Fruit fly (Drosophila melanogaster) whole organism, adult: Measurements from ENCODE around the gene mRRF1.
A peak's percentile ranks its signal among the peaks of the same experiment; 100 is the strongest.

Source experiments
- CG11617 ChIP-seq: fragments of 200-800 bp; sonication (Bioruptor generic); optimal IDR thresholded peaks from 2 replicates; lab custom pipeline; 2017; ENCODE audit warnings: mild to moderate bottlenecking, missing biosample characterization, missing genetic modification reagents, missing genetic modification characterization
- CG12768 ChIP-seq: fragments of 200-800 bp; sonication (Bioruptor generic); optimal IDR thresholded peaks from 2 replicates; lab custom pipeline; 2017; ENCODE audit warnings: missing biosample characterization, missing genetic modification characterization, mild to moderate bottlenecking, moderate library complexity, missing genetic modification reagents
- CG14711 ChIP-seq: fragments of 200-800 bp; sonication (Bioruptor generic); optimal IDR thresholded peaks from 2 replicates; lab custom pipeline; 2018; ENCODE audit warnings: missing biosample characterization, mild to moderate bottlenecking, missing genetic modification characterization, moderate library complexity
- CG1620 ChIP-seq: fragments of 200-800 bp; sonication (Bioruptor generic); optimal IDR thresholded peaks from 2 replicates; lab custom pipeline; 2016; ENCODE audit warnings: missing biosample characterization, missing genetic modification characterization
- CG33017 ChIP-seq: fragments of 200-800 bp; sonication (Bioruptor generic); optimal IDR thresholded peaks from 2 replicates; lab custom pipeline; 2018; ENCODE audit warnings: missing biosample characterization, mild to moderate bottlenecking, missing genetic modification characterization, moderate library complexity
- CG5204 ChIP-seq: fragments of 200-800 bp; sonication (Bioruptor generic); optimal IDR thresholded peaks from 2 replicates; lab custom pipeline; 2016; ENCODE audit warnings: missing biosample characterization, missing genetic modification characterization
- CG7045 ChIP-seq: fragments of 200-800 bp; sonication (Bioruptor generic); optimal IDR thresholded peaks from 2 replicates; lab custom pipeline; 2017; ENCODE audit warnings: missing biosample characterization, mild to moderate bottlenecking, missing genetic modification characterization
- CG7101 ChIP-seq: fragments of 200-800 bp; sonication (Bioruptor generic); optimal IDR thresholded peaks from 2 replicates; lab custom pipeline; 2018; ENCODE audit warnings: missing biosample characterization, mild to moderate bottlenecking, missing genetic modification characterization, moderate library complexity
- Clk ChIP-seq: fragments of 200-800 bp; sonication (Bioruptor generic); optimal IDR thresholded peaks from 2 replicates; lab custom pipeline; 2017; ENCODE audit warnings: missing biosample characterization, missing genetic modification characterization
- Crg-1 ChIP-seq: fragments of 200-800 bp; sonication (Bioruptor generic); optimal IDR thresholded peaks from 2 replicates; lab custom pipeline; 2016; ENCODE audit warnings: missing biosample characterization, missing genetic modification characterization
- Hr96 ChIP-seq: fragments of 200-800 bp; sonication (Bioruptor generic); optimal IDR thresholded peaks from 2 replicates; lab custom pipeline; 2016; ENCODE audit warnings: missing biosample characterization, missing genetic modification characterization
- Mnt ChIP-seq: fragments of 200-800 bp; sonication (Bioruptor generic); optimal IDR thresholded peaks from 2 replicates; lab custom pipeline; 2016; ENCODE audit warnings: missing biosample characterization, mild to moderate bottlenecking, missing genetic modification characterization
- bab1 ChIP-seq: fragments of 200-800 bp; sonication (Bioruptor generic); optimal IDR thresholded peaks from 3 replicates; lab custom pipeline; 2019; ENCODE audit warnings: missing biosample characterization, mild to moderate bottlenecking, missing genetic modification characterization, moderate library complexity
- cic ChIP-seq: fragments of 200-800 bp; sonication (Bioruptor generic); optimal IDR thresholded peaks from 2 replicates; lab custom pipeline; 2017; ENCODE audit warnings: missing biosample characterization, mild to moderate bottlenecking, missing genetic modification characterization, moderate library complexity
- cnc ChIP-seq, 2 experiments: fragments of >200 bp; optimal IDR thresholded peaks; 2 replicates each; lab custom pipeline; 2017
- kay ChIP-seq: fragments of 200-800 bp; sonication (Bioruptor generic); peaks from one replicate; lab custom pipeline; 2016; ENCODE audit warnings: missing biosample characterization, missing genetic modification characterization, borderline replicate concordance
- ovo ChIP-seq: fragments of 200-800 bp; sonication (Bioruptor generic); optimal IDR thresholded peaks from 2 replicates; lab custom pipeline; 2016; ENCODE audit warnings: missing biosample characterization, missing genetic modification characterization
- pad ChIP-seq: fragments of 200-800 bp; sonication (Bioruptor generic); optimal IDR thresholded peaks from 3 replicates; lab custom pipeline; 2017; ENCODE audit warnings: missing biosample characterization, missing genetic modification characterization, mild to moderate bottlenecking, moderate library complexity, missing genetic modification reagents
- tj ChIP-seq: fragments of 200-800 bp; sonication (Bioruptor generic); optimal IDR thresholded peaks from 3 replicates; lab custom pipeline; 2017; ENCODE audit warnings: missing biosample characterization, mild to moderate bottlenecking, missing genetic modification characterization, moderate library complexity
- toe ChIP-seq: fragments of 200-800 bp; sonication (Bioruptor generic); optimal IDR thresholded peaks from 2 replicates; lab custom pipeline; 2016; ENCODE audit warnings: missing biosample characterization, missing genetic modification characterization

Gene mRRF1

DNA sequence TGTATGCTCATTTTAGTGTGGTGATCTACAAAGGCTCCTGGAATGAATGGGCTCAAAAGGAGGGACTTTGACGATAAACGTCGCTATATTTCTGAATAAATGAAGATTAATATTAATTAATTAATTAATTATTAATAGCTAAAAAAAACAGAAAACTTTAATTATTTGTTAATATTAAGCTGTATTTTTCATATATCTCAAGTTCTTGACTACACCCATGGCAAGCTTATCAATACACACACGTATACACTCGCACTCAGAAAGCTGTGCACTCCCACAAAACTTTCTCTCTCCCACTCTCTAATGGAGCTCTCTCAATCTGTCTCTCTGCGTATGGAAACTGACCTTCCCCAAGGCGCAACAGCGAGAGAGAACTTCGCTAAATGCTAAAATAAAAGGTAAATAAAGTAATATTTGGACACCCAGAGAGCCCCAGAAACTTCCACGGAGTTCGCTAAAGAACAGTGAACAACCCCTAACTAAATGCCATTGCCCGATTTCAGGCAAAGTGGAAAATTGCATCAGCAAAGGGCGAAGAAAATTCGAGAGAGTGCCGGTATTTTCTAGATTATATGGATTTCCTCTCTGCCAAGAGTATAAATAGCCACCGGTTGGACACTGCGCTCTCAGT lies 9.3 kb downstream of the mRRF1 start:
- TF ChIP-seq Mnt (GFP tag; lab: Kevin White, UChicago) (peak; percentile 17), Crg-1 (GFP tag; lab: Kevin White, UChicago) (peak; percentile 1), CG7101 (peak; percentile 58), CG14711 (tag; lab: Kevin White, UChicago) (peak; percentile 64), kay (GFP tag; lab: Kevin White, UChicago) (no peak), toe (GFP tag; lab: Kevin White, UChicago) (no peak), tj (GFP tag; lab: Kevin White, UChicago) (peak; percentile 35), cic (GFP tag; lab: Kevin White, UChicago) (peak; percentile 23), Clk (GFP tag; lab: Kevin White, UChicago) (peak; percentile 50), CG1620 (GFP tag; lab: Kevin White, UChicago) (no peak), cnc (optimal IDR thresholded peaks at IDR 0.05; lab: Kevin White, UChicago) (no peak), CG33017 (tag; lab: Kevin White, UChicago) (peak; percentile 71), pad (peak; percentile 46), bab1 (peak; percentile 30), CG11617 (GFP tag; lab: Kevin White, UChicago) (peak; percentile 73), CG5204 (GFP tag; lab: Kevin White, UChicago) (no peak), Hr96 (GFP tag; lab: Kevin White, UChicago) (no peak), ovo (no peak), CG12768 (peak; percentile 51), CG7045 (GFP tag; lab: Kevin White, UChicago) (peak; percentile 74)

DNA sequence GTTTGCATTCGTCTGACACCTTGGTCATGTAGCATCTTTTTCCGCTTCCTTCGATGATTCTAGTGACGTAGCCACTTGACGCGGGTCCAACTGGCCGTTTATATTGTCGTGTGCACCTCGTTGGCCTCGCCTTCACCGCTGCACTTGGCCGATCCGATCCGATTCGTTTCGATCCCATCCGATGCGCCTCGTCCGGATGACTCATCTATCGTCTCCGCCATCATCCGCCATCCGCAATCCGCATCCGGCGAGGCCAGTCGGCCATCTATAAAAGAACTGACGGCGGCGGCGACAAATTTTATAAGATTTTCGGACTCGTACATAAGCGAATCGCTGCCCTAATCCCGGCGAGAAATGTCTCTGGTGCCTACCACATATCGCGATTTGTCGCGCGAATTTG lies 11.0 kb downstream of the mRRF1 start, which contains the start of gene CG4461:
CG4461 (plus strand) TSS at position 301 of the 400 bp plus-strand sequence.
- TF ChIP-seq bab1 (no peak), Crg-1 (GFP tag; lab: Kevin White, UChicago) (no peak), CG33017 (tag; lab: Kevin White, UChicago) (no peak), CG1620 (GFP tag; lab: Kevin White, UChicago) (no peak), pad (no peak), ovo (no peak), Clk (GFP tag; lab: Kevin White, UChicago) (no peak), kay (GFP tag; lab: Kevin White, UChicago) (no peak), CG12768 (no peak), tj (GFP tag; lab: Kevin White, UChicago) (no peak)

DNA sequence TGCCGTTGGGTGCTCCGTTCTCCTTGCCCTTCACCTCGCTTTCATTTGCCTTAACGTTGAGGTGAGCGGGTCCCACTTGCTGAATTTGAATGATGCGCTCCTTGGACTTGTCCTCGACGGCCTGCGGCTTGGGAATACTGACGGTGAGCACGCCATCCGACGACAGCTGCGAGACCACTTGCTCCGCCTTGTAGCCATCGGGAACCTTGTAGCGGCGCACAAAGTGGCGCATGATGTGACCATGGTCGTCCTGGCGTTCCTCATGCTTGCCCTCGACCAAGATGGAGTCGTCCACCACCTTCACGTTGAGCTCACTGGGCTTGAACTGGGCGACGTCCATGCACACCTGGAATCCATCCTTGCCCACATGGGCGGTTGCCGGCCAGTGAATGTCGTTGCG lies 12.4 kb downstream of the mRRF1 start:
- TF ChIP-seq Crg-1 (GFP tag; lab: Kevin White, UChicago) (no peak), toe (GFP tag; lab: Kevin White, UChicago) (no peak), tj (GFP tag; lab: Kevin White, UChicago) (no peak), pad (no peak), Clk (GFP tag; lab: Kevin White, UChicago) (peak; percentile 63)

DNA sequence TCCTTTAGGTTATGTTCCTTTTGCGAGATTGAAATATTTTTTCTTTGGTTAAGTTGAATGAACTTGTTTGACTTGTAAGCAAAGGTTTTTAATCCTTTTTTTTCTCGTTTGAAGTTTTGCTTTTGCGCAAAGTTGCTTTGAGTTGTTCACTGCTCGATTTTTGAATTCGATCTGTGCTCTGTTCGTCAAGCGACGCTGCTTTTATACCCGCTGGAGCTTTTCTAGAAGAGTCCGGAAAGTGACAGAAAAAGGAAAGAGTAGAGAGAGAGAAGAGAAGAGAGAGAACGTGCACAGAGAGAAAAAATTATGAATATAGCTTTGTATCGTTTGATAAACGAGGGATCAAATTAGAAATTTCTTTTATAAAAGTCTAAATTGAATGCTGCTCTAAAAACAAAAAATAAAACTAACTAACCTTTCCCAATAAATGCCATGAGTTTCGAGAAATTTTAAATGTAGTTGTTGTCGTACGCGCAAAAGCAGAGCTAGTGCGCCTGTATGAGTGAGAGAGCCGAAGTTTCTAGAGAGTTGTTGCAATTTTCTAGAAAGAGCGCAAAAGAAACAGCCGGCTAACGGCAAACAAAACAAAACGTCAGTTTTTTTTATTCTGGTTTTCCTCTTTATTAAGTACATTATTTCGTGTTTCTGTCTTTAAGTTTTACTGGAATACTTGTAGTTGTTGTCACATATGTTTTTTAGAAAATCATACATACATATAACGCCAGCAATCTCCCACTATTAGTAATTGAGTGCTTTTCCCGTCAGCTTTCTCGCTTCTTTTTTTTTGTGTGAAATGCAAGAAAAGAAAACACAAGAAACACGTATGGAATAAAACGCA lies 13.3 kb downstream of the mRRF1 start, which contains the start of gene Hsp26:
Hsp26 (minus strand) TSS at position 230 of the 838 bp plus-strand sequence.
- TF ChIP-seq Hr96 (GFP tag; lab: Kevin White, UChicago) (peak; percentile 50), tj (GFP tag; lab: Kevin White, UChicago) (peak; percentile 44), CG7101 (peak; percentile 78), CG11617 (GFP tag; lab: Kevin White, UChicago) (peak; percentile 89), cnc (optimal IDR thresholded peaks at IDR 0.05; lab: Kevin White, UChicago) (no peak), ovo (no peak), CG7045 (GFP tag; lab: Kevin White, UChicago) (peak; percentile 70), CG14711 (tag; lab: Kevin White, UChicago) (peak; percentile 81), cic (GFP tag; lab: Kevin White, UChicago) (peak; percentile 41), Crg-1 (GFP tag; lab: Kevin White, UChicago) (peak; percentile 55), toe (GFP tag; lab: Kevin White, UChicago) (no peak), bab1 (peak; percentile 76), CG1620 (GFP tag; lab: Kevin White, UChicago) (no peak), CG5204 (GFP tag; lab: Kevin White, UChicago) (no peak), Mnt (GFP tag; lab: Kevin White, UChicago) (peak; percentile 62), CG33017 (tag; lab: Kevin White, UChicago) (peak; percentile 79), CG12768 (peak; percentile 77), Clk (GFP tag; lab: Kevin White, UChicago) (peak; percentile 40), kay (GFP tag; lab: Kevin White, UChicago) (peak; percentile 99), pad (peak; percentile 49)

DNA sequence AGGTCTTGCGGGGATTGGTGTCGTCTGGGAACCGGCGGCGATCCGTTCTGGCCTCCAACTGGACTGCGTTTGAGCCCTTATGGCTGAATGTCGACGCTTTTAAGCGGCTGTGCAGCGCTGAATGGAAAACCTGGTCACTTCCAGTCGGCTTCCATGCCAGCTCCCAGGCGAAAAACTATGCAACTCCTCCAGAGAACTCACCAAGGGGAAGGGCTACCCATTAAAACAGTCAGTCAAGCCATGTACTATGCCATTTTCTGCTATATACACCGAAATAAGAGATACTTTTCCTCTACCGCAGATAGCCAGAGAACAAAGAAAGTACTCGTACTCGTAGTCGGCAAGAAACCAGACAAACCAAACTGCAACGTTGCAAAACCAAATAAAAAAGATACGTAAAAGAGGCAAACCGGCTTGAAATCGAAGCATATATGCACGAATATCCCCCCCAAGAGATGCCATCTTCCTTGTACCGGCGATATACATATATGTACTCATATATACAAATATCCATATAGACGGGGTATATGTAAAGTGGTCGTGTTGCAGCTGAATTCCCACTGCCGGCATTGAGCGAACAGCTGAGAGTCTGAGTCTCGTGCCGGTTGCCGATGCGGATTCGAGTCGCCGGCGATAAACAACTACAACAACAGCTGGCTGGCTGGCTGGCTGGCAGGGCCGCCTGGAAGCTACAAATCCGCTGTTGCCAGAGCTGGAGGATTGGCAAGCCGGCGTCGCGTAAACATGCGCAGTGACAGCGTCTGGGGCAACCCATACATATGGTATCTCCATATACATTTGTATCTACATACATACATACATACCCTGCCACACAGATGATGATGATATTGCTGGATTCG lies 15.6 kb downstream of the mRRF1 start, which contains the start of gene Hsp67Ba:
Hsp67Ba (minus strand) TSS at position 51 of the 860 bp plus-strand sequence.
- TF ChIP-seq tj (GFP tag; lab: Kevin White, UChicago) (peak; percentile 84), CG1620 (GFP tag; lab: Kevin White, UChicago) (no peak)
